Fruit fly (Drosophila melanogaster) whole organism, embryonic: ENCODE measurements around the gene COX7B.

Experiments used
- Bgb ChIP-seq: fragments of 200-800 bp; sonication (Bioruptor generic); IDR thresholded peaks from 2 replicates; pipeline ENCODE4 v1.3.6; 2022; ENCODE audit warnings: missing biosample characterization, missing genetic modification characterization; ENCODE audit not compliant: partially characterized antibody
- CG10543 ChIP-seq: fragments of 200-800 bp; sonication (Bioruptor generic); optimal IDR thresholded peaks from 3 replicates; lab custom pipeline; 2017; ENCODE audit warnings: missing biosample characterization, mild to moderate bottlenecking, missing genetic modification characterization, moderate library complexity
- CG11085 ChIP-seq: fragments of 200-800 bp; sonication (Bioruptor generic); IDR thresholded peaks from 2 replicates; pipeline ENCODE4 v1.3.6; 2022; ENCODE audit warnings: missing biosample characterization, missing genetic modification characterization
- CG12071 ChIP-seq: fragments of 200-800 bp; sonication (Bioruptor generic); optimal IDR thresholded peaks from 3 replicates; lab custom pipeline; 2018; ENCODE audit warnings: missing biosample characterization, mild to moderate bottlenecking, missing genetic modification characterization
- CG13424 ChIP-seq: fragments of 200-800 bp; sonication (Bioruptor generic); optimal IDR thresholded peaks from 2 replicates; lab custom pipeline; 2019; ENCODE audit warnings: missing biosample characterization, mild to moderate bottlenecking, missing genetic modification characterization, moderate library complexity
- CG14014 ChIP-seq: fragments of 200-800 bp; sonication (Bioruptor generic); IDR thresholded peaks from 2 replicates; pipeline ENCODE4 v1.3.6; 2022; ENCODE audit warnings: missing biosample characterization, missing genetic modification characterization
- CG14860 ChIP-seq: fragments of 200-800 bp; sonication (Bioruptor generic); IDR thresholded peaks from 3 replicates; pipeline ENCODE4 v1.3.6; 2022; ENCODE audit warnings: missing biosample characterization, missing genetic modification characterization; ENCODE audit not compliant: partially characterized antibody
- CG14965 ChIP-seq: fragments of 200-800 bp; sonication (Bioruptor generic); optimal IDR thresholded peaks from 2 replicates; lab custom pipeline; 2016; ENCODE audit warnings: missing biosample characterization, missing genetic modification characterization, borderline replicate concordance
- CG15696 ChIP-seq: fragments of 200-800 bp; sonication (Bioruptor generic); optimal IDR thresholded peaks from 2 replicates; lab custom pipeline; 2019; ENCODE audit warnings: missing biosample characterization, mild to moderate bottlenecking, missing genetic modification characterization, moderate library complexity
- CG1602 ChIP-seq: fragments of 200-800 bp; sonication (Bioruptor generic); optimal IDR thresholded peaks from 3 replicates; lab custom pipeline; 2016; ENCODE audit warnings: missing biosample characterization, missing genetic modification characterization
- CG17186 ChIP-seq: fragments of 200-800 bp; sonication (Bioruptor generic); optimal IDR thresholded peaks from 3 replicates; lab custom pipeline; 2017; ENCODE audit warnings: missing biosample characterization, missing genetic modification reagents, missing genetic modification characterization
- CG17359 ChIP-seq: fragments of 200-800 bp; sonication (Bioruptor generic); optimal IDR thresholded peaks from 3 replicates; lab custom pipeline; 2018; ENCODE audit warnings: missing biosample characterization, mild to moderate bottlenecking, missing genetic modification characterization, moderate library complexity
- CG1792 ChIP-seq: fragments of 200-800 bp; sonication (Bioruptor generic); optimal IDR thresholded peaks from 2 replicates; lab custom pipeline; 2016; ENCODE audit warnings: missing biosample characterization, missing genetic modification characterization
- CG18262 ChIP-seq: fragments of 200-800 bp; optimal IDR thresholded peaks from 3 replicates; lab custom pipeline; 2019; ENCODE audit warnings: missing biosample characterization, mild to moderate bottlenecking, missing genetic modification characterization, moderate library complexity
- CG18599 ChIP-seq: fragments of 200-800 bp; sonication (Bioruptor generic); optimal IDR thresholded peaks from 3 replicates; lab custom pipeline; 2017; ENCODE audit warnings: missing biosample characterization, missing genetic modification characterization, mild to moderate bottlenecking, moderate library complexity, missing genetic modification reagents
- CG18764 ChIP-seq: fragments of 200-800 bp; sonication (Bioruptor generic); optimal IDR thresholded peaks from 3 replicates; lab custom pipeline; 2016; ENCODE audit warnings: missing biosample characterization, missing genetic modification characterization
- CG2199 ChIP-seq: fragments of 200-800 bp; sonication (Bioruptor generic); IDR thresholded peaks from 3 replicates; pipeline ENCODE4 v1.3.6; 2022; ENCODE audit warnings: missing biosample characterization, missing genetic modification characterization
- CG34376 ChIP-seq: fragments of 200-800 bp; sonication (Bioruptor generic); optimal IDR thresholded peaks from 2 replicates; lab custom pipeline; 2018; ENCODE audit warnings: missing biosample characterization, mild to moderate bottlenecking, missing genetic modification characterization
- CG3847 ChIP-seq: fragments of 200-800 bp; sonication (Bioruptor generic); IDR thresholded peaks from 2 replicates; pipeline ENCODE4 v1.3.6; 2022; ENCODE audit warnings: missing biosample characterization, missing genetic modification characterization
- CG4424 ChIP-seq: fragments of 200-800 bp; sonication (Bioruptor generic); optimal IDR thresholded peaks from 3 replicates; lab custom pipeline; 2016; ENCODE audit warnings: missing biosample characterization, missing genetic modification characterization
- CG6765 ChIP-seq: fragments of 200-800 bp; sonication (Bioruptor generic); optimal IDR thresholded peaks from 3 replicates; lab custom pipeline; 2017; ENCODE audit warnings: missing biosample characterization, mild to moderate bottlenecking, missing genetic modification characterization
- CG6791 ChIP-seq: fragments of 200-800 bp; sonication (Bioruptor generic); IDR thresholded peaks from 3 replicates; pipeline ENCODE4 v1.3.6; 2022; ENCODE audit warnings: missing biosample characterization, missing genetic modification characterization; ENCODE audit not compliant: partially characterized antibody
- CG7786 ChIP-seq: fragments of 200-800 bp; sonication (Bioruptor generic); optimal IDR thresholded peaks from 2 replicates; lab custom pipeline; 2016; ENCODE audit warnings: missing biosample characterization, missing genetic modification characterization
- CG7928 ChIP-seq: fragments of 200-800 bp; sonication (Bioruptor generic); optimal IDR thresholded peaks from 2 replicates; lab custom pipeline; 2017; ENCODE audit warnings: missing biosample characterization, mild to moderate bottlenecking, missing genetic modification characterization
- CG9609 ChIP-seq: fragments of 200-800 bp; sonication (Bioruptor generic); optimal IDR thresholded peaks from 3 replicates; lab custom pipeline; 2016; ENCODE audit warnings: missing biosample characterization, missing genetic modification characterization
- CG9876 ChIP-seq: fragments of 200-800 bp; sonication (Bioruptor generic); optimal IDR thresholded peaks from 2 replicates; lab custom pipeline; 2016; ENCODE audit warnings: missing biosample characterization, missing genetic modification characterization
- CTCF ChIP-seq: fragments of 200-800 bp; sonication (Bioruptor generic); optimal IDR thresholded peaks from 2 replicates; lab custom pipeline; 2017; ENCODE audit warnings: missing biosample characterization, mild to moderate bottlenecking, missing genetic modification characterization, moderate library complexity
- Chrac-16 ChIP-seq: fragments of 200-800 bp; sonication (Bioruptor generic); optimal IDR thresholded peaks from 3 replicates; lab custom pipeline; 2016; ENCODE audit warnings: missing biosample characterization, missing genetic modification characterization
- Dbx ChIP-seq: fragments of 200-800 bp; sonication (Bioruptor generic); IDR thresholded peaks from 3 replicates; pipeline ENCODE4 v1.3.6; 2022; ENCODE audit warnings: missing biosample characterization, missing genetic modification characterization
- Dip3 ChIP-seq: fragments of 200-800 bp; sonication (Bioruptor generic); optimal IDR thresholded peaks from 3 replicates; lab custom pipeline; 2016; ENCODE audit warnings: missing biosample characterization, missing genetic modification characterization
- Ets65A ChIP-seq: fragments of 200-800 bp; sonication (Bioruptor generic); peaks from one replicate; lab custom pipeline; 2016; ENCODE audit warnings: missing biosample characterization, missing genetic modification characterization
- HHEX ChIP-seq: fragments of 200-800 bp; sonication (Bioruptor generic); optimal IDR thresholded peaks from 3 replicates; lab custom pipeline; 2017; ENCODE audit warnings: missing biosample characterization, mild to moderate bottlenecking, missing genetic modification characterization, missing genetic modification reagents
- Hand ChIP-seq: fragments of 200-800 bp; sonication (Bioruptor generic); optimal IDR thresholded peaks from 2 replicates; lab custom pipeline; 2017; ENCODE audit warnings: mild to moderate bottlenecking, missing biosample characterization, missing genetic modification reagents, missing genetic modification characterization
- Hmr ChIP-seq: fragments of 200-800 bp; sonication (Bioruptor generic); optimal IDR thresholded peaks from 3 replicates; lab custom pipeline; 2017; ENCODE audit warnings: mild to moderate bottlenecking, missing biosample characterization, missing genetic modification reagents, missing genetic modification characterization
- Lim3 ChIP-seq: fragments of 200-800 bp; sonication (Bioruptor generic); IDR thresholded peaks from 2 replicates; pipeline ENCODE4 v1.3.6; 2022; ENCODE audit warnings: missing biosample characterization, missing genetic modification characterization
- Nf-YB ChIP-seq: fragments of 200-800 bp; sonication (Bioruptor generic); optimal IDR thresholded peaks from 3 replicates; lab custom pipeline; 2019; ENCODE audit warnings: missing biosample characterization, mild to moderate bottlenecking, missing genetic modification characterization, moderate library complexity
- Sin3A ChIP-seq: fragments of >200 bp; optimal IDR thresholded peaks from 2 replicates; lab custom pipeline; 2018
- btn ChIP-seq: fragments of 200-800 bp; sonication (Bioruptor generic); optimal IDR thresholded peaks from 2 replicates; lab custom pipeline; 2016; ENCODE audit warnings: missing biosample characterization, missing genetic modification characterization
- danr ChIP-seq: fragments of 200-800 bp; sonication (Bioruptor generic); IDR thresholded peaks from 2 replicates; pipeline ENCODE4 v1.3.6; 2022; ENCODE audit warnings: missing biosample characterization, missing genetic modification characterization
- emc ChIP-seq: fragments of 200-800 bp; sonication (Bioruptor generic); optimal IDR thresholded peaks from 2 replicates; lab custom pipeline; 2016; ENCODE audit warnings: missing biosample characterization, missing genetic modification characterization
- gcm2 ChIP-seq: fragments of 200-800 bp; sonication (Bioruptor generic); optimal IDR thresholded peaks from 2 replicates; lab custom pipeline; 2016; ENCODE audit warnings: missing biosample characterization, missing genetic modification characterization
- h ChIP-seq: fragments of >200 bp; optimal IDR thresholded peaks from 2 replicates; lab custom pipeline; 2017
- mirr ChIP-seq: fragments of 200-800 bp; sonication (Bioruptor generic); optimal IDR thresholded peaks from 3 replicates; lab custom pipeline; 2018; ENCODE audit warnings: missing biosample characterization, mild to moderate bottlenecking, missing genetic modification characterization
- oc ChIP-seq: fragments of 200-800 bp; sonication (Bioruptor generic); optimal IDR thresholded peaks from 2 replicates; lab custom pipeline; 2018; ENCODE audit warnings: missing biosample characterization, mild to moderate bottlenecking, missing genetic modification characterization, moderate library complexity
- p53 ChIP-seq: fragments of 200-800 bp; sonication (Bioruptor generic); optimal IDR thresholded peaks from 2 replicates; lab custom pipeline; 2016; ENCODE audit warnings: missing biosample characterization, missing genetic modification characterization
- pnt ChIP-seq: fragments of 200-800 bp; sonication (Bioruptor generic); optimal IDR thresholded peaks from 3 replicates; lab custom pipeline; 2016; ENCODE audit warnings: missing biosample characterization, missing genetic modification characterization
- pzg ChIP-seq: fragments of 200-800 bp; sonication (Bioruptor generic); optimal IDR thresholded peaks from 3 replicates; lab custom pipeline; 2018; ENCODE audit warnings: missing biosample characterization, mild to moderate bottlenecking, missing genetic modification characterization, moderate library complexity
- slp2 ChIP-seq: fragments of 200-800 bp; sonication (Bioruptor generic); optimal IDR thresholded peaks from 2 replicates; lab custom pipeline; 2016; ENCODE audit warnings: missing biosample characterization, missing genetic modification characterization
- so ChIP-seq: fragments of 200-800 bp; sonication (Bioruptor generic); IDR thresholded peaks from 3 replicates; pipeline ENCODE4 v1.3.6; 2022; ENCODE audit warnings: missing biosample characterization, missing genetic modification characterization
- sr ChIP-seq: fragments of 200-800 bp; sonication (Bioruptor generic); IDR thresholded peaks from 3 replicates; pipeline ENCODE4 v1.3.6; 2022; ENCODE audit warnings: missing biosample characterization, missing genetic modification characterization
- stwl ChIP-seq: fragments of 200-800 bp; sonication (Bioruptor generic); optimal IDR thresholded peaks from 3 replicates; lab custom pipeline; 2018; ENCODE audit warnings: missing biosample characterization, mild to moderate bottlenecking, missing genetic modification characterization, moderate library complexity
- tna ChIP-seq: fragments of 200-800 bp; sonication (Bioruptor generic); IDR thresholded peaks from 2 replicates; pipeline ENCODE4 v1.3.6; 2022; ENCODE audit warnings: missing biosample characterization, missing genetic modification characterization; ENCODE audit not compliant: partially characterized antibody
- twi ChIP-seq: fragments of 200-800 bp; optimal IDR thresholded peaks from 2 replicates; lab custom pipeline; 2019; ENCODE audit warnings: missing biosample characterization, mild to moderate bottlenecking, missing genetic modification characterization, moderate library complexity
- yki ChIP-seq: fragments of >200 bp; optimal IDR thresholded peaks from 3 replicates; lab custom pipeline; 2018

Gene COX7B

DNA sequence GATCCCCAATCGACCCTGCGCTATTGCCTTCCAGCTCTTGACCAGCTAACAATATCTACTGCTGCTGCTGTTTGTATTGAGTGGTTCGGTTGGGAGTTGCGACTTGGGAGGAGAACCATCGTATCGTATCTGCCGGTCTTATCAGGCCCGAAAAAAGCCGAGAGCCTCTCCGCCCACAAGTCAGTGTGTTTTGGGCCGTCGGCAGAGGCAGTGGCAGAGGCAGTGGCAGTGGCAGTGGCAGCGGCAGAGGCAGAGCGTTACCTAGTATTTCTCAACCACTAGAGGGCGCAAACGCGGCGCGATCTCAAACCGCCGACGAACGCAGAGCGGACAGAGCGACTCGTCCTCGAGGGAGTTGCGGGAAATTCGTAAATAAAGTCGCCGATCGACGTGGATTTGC is 44.8 kb downstream of the COX7B start, which contains the start of gene SecCl (continued):
- TF ChIP-seq p53 (GFP tag; lab: Kevin White, UChicago) = no peak
- no peak for TF ChIP-seq CG2199 (GFP tag; lab: Robert Waterston, UW)
- no peak for TF ChIP-seq tna (GFP tag; lab: Robert Waterston, UW)
- TF ChIP-seq h = no peak
- no peak for TF ChIP-seq slp2 (GFP tag; lab: Kevin White, UChicago)
- TF ChIP-seq gcm2 (GFP tag; lab: Kevin White, UChicago) = no peak
- TF ChIP-seq CG6765 (GFP tag; lab: Kevin White, UChicago) = no peak
- TF ChIP-seq CG1792 (GFP tag; lab: Kevin White, UChicago) = no peak
- TF ChIP-seq CG12071 (GFP tag; lab: Kevin White, UChicago) = no peak
- TF ChIP-seq Ets65A (GFP tag; lab: Kevin White, UChicago) = no peak
- peak; percentile 36 for TF ChIP-seq mirr
- TF ChIP-seq CTCF (GFP tag; lab: Kevin White, UChicago) = peak; percentile 88
- TF ChIP-seq CG11085 (GFP tag; lab: Robert Waterston, UW) = no peak
- TF ChIP-seq CG13424 = no peak
- TF ChIP-seq pzg (GFP tag; lab: Kevin White, UChicago) = no peak
- no peak for TF ChIP-seq Sin3A (lab: Kevin White, UChicago)
- TF ChIP-seq Dip3 = no peak
- TF ChIP-seq yki (lab: Kevin White, UChicago) = no peak
- no peak for TF ChIP-seq CG4424 (GFP tag; lab: Kevin White, UChicago)
- TF ChIP-seq HHEX = no peak
- no peak for TF ChIP-seq Hmr (GFP tag; lab: Kevin White, UChicago)
- no peak for TF ChIP-seq Dbx (GFP tag; lab: Robert Waterston, UW)
- TF ChIP-seq CG17186 (GFP tag; lab: Kevin White, UChicago) = no peak
- no peak for TF ChIP-seq CG18262 (tag; lab: Kevin White, UChicago)
- peak; percentile 98 for TF ChIP-seq CG6791
- no peak for TF ChIP-seq twi (tag; lab: Kevin White, UChicago)
- no peak for TF ChIP-seq Bgb (GFP tag; lab: Robert Waterston, UW)
- no peak for TF ChIP-seq CG9876 (GFP tag; lab: Kevin White, UChicago)
- no peak for TF ChIP-seq CG14965
- TF ChIP-seq CG7786 (GFP tag; lab: Kevin White, UChicago) = no peak
- no peak for TF ChIP-seq CG15696 (tag; lab: Kevin White, UChicago)
- no peak for TF ChIP-seq CG34376 (GFP tag; lab: Kevin White, UChicago)
- no peak for TF ChIP-seq emc
- peak; percentile 39 for TF ChIP-seq CG10543 (GFP tag; lab: Kevin White, UChicago)
- no peak for TF ChIP-seq Lim3 (GFP tag; lab: Robert Waterston, UW)
- no peak for TF ChIP-seq CG14860 (GFP tag; lab: Robert Waterston, UW)
- TF ChIP-seq Chrac-16 (GFP tag; lab: Kevin White, UChicago) = no peak
- TF ChIP-seq CG7928 = no peak
- no peak for TF ChIP-seq CG17359
- TF ChIP-seq CG3847 (GFP tag; lab: Robert Waterston, UW) = no peak
- no peak for TF ChIP-seq stwl (tag; lab: Kevin White, UChicago)
- no peak for TF ChIP-seq CG1602 (GFP tag; lab: Kevin White, UChicago)
- TF ChIP-seq oc (tag; lab: Kevin White, UChicago) = no peak
- no peak for TF ChIP-seq CG14014 (GFP tag; lab: Robert Waterston, UW)
- TF ChIP-seq pnt (GFP tag; lab: Kevin White, UChicago) = no peak
- no peak for TF ChIP-seq btn (GFP tag; lab: Kevin White, UChicago)
- no peak for TF ChIP-seq CG18764 (GFP tag; lab: Kevin White, UChicago)
- no peak for TF ChIP-seq danr
- no peak for TF ChIP-seq so (GFP tag; lab: Robert Waterston, UW)
- peak; percentile 23 for TF ChIP-seq CG18599
- TF ChIP-seq sr (GFP tag; lab: Robert Waterston, UW) = no peak
- TF ChIP-seq Nf-YB = no peak
- no peak for TF ChIP-seq CG9609 (GFP tag; lab: Kevin White, UChicago)
- TF ChIP-seq Hand (GFP tag; lab: Kevin White, UChicago) = no peak
